Fruit fly (Drosophila melanogaster) whole organism, prepupa: ENCODE data around the gene CG7091.

Experiments
- CG15336 ChIP-seq: fragments of 200-800 bp; sonication (Bioruptor generic); IDR thresholded peaks from 2 replicates; pipeline ENCODE4 v1.3.6; 2022; ENCODE audit warnings: missing biosample characterization, missing genetic modification characterization
- CG16779 ChIP-seq: fragments of 200-800 bp; sonication (Bioruptor generic); optimal IDR thresholded peaks from 3 replicates; lab custom pipeline; 2017; ENCODE audit warnings: missing biosample characterization, mild to moderate bottlenecking, missing genetic modification characterization
- CG32006 ChIP-seq: fragments of 200-800 bp; sonication (Bioruptor generic); optimal IDR thresholded peaks from 3 replicates; lab custom pipeline; 2017; ENCODE audit warnings: missing biosample characterization, mild to moderate bottlenecking, missing genetic modification characterization
- CG8632 ChIP-seq: fragments of 200-800 bp; sonication (Bioruptor generic); optimal IDR thresholded peaks from 3 replicates; lab custom pipeline; 2016; ENCODE audit warnings: missing biosample characterization, missing genetic modification characterization
- CG9139 ChIP-seq: fragments of 200-800 bp; sonication (Bioruptor generic); optimal IDR thresholded peaks from 3 replicates; lab custom pipeline; 2017; ENCODE audit warnings: missing biosample characterization, mild to moderate bottlenecking, missing genetic modification characterization
- Gug ChIP-seq: fragments of 200-800 bp; sonication (Bioruptor generic); IDR thresholded peaks from 2 replicates; pipeline ENCODE4 v1.3.6; 2022; ENCODE audit warnings: missing biosample characterization, missing genetic modification characterization
- Hr4 ChIP-seq: fragments of 200-800 bp; sonication (Bioruptor generic); optimal IDR thresholded peaks from 3 replicates; lab custom pipeline; 2016; ENCODE audit warnings: missing biosample characterization, missing genetic modification characterization
- Met ChIP-seq: fragments of 200-800 bp; sonication (Bioruptor generic); optimal IDR thresholded peaks from 3 replicates; lab custom pipeline; 2016; ENCODE audit warnings: missing biosample characterization, missing genetic modification characterization
- OdsH ChIP-seq: fragments of 200-800 bp; sonication (Bioruptor generic); optimal IDR thresholded peaks from 3 replicates; lab custom pipeline; 2016; ENCODE audit warnings: missing biosample characterization, missing genetic modification characterization
- Sox14 ChIP-seq: fragments of 200-800 bp; sonication (Bioruptor generic); optimal IDR thresholded peaks from 3 replicates; lab custom pipeline; 2016; ENCODE audit warnings: missing biosample characterization, missing genetic modification characterization
- fd85E ChIP-seq: fragments of 200-800 bp; sonication (Bioruptor generic); optimal IDR thresholded peaks from 3 replicates; lab custom pipeline; 2016; ENCODE audit warnings: missing biosample characterization, missing genetic modification characterization

- no peak for TF ChIP-seq CG9139 (GFP tag; lab: Kevin White, UChicago)
- no peak for TF ChIP-seq OdsH (GFP tag; lab: Kevin White, UChicago)
- no peak for TF ChIP-seq Gug (GFP tag; lab: Robert Waterston, UW)
- no peak for TF ChIP-seq CG16779 (tag; lab: Kevin White, UChicago)
- no peak for TF ChIP-seq CG8632 (GFP tag; lab: Kevin White, UChicago)
- TF ChIP-seq Hr4 (GFP tag; lab: Kevin White, UChicago) = no peak
- peak; percentile 87 for TF ChIP-seq Sox14 (GFP tag; lab: Kevin White, UChicago)
- no peak for TF ChIP-seq fd85E
- 0 out of 2 replicates have a peak, but pooled peaks have one; percentile 17 for TF ChIP-seq CG15336 (GFP tag; lab: Robert Waterston, UW)
- no peak for TF ChIP-seq Met
- no peak for TF ChIP-seq CG32006 (GFP tag; lab: Kevin White, UChicago)
Measured at dm6 chr3R:13010905-13011620, 33.3 kb downstream of the CG7091 start, which contains the start of gene CG8031.
